Worm (Caenorhabditis elegans): ENCODE data around the gene nhr-158.

Gene nhr-158

ce11 chrV:3870359-3870758, 3.6 kb downstream of the nhr-158 start (continued):
- TF ChIP-seq lir-3 (tag; optimal IDR thresholded peaks at IDR 0.05; ENCODE audit: poor library complexity) (no peak), vab-15 (tag; optimal IDR thresholded peaks at IDR 0.05) (no peak), nhr-12 (tag; optimal IDR thresholded peaks at IDR 0.05) (no peak), grh-1 (GFP tag; IDR thresholded peaks at IDR 0.05) (no peak), jun-1 (tag; optimal IDR thresholded peaks at IDR 0.05) (no peak), lin-35 (GFP tag; optimal IDR thresholded peaks at IDR 0.05) (no peak), irx-1 (tag; optimal IDR thresholded peaks at IDR 0.05) (peak; percentile 22), pax-3 (tag; optimal IDR thresholded peaks at IDR 0.05) (peak; percentile 72), ceh-8 (GFP tag; optimal IDR thresholded peaks at IDR 0.05) (peak; percentile 10), efl-3 (GFP tag; optimal IDR thresholded peaks at IDR 0.05) (no peak), ceh-82 (tag; optimal IDR thresholded peaks at IDR 0.05) (no peak), swsn-7 (tag; optimal IDR thresholded peaks at IDR 0.05) (peak; percentile 63), tbx-2 (tag; optimal IDR thresholded peaks at IDR 0.05) (no peak), unc-62 (GFP tag; optimal IDR thresholded peaks at IDR 0.05) (no peak), lin-14 (GFP tag; optimal IDR thresholded peaks at IDR 0.05) (peak; percentile 37), nhr-11 (tag; optimal IDR thresholded peaks at IDR 0.05) (peak; percentile 76), elt-2 (tag; optimal IDR thresholded peaks at IDR 0.05) (no peak), tlp-1 (tag; optimal IDR thresholded peaks at IDR 0.05) (no peak), hlh-4 (tag; optimal IDR thresholded peaks at IDR 0.05) (peak; percentile 65), dsc-1 (tag; optimal IDR thresholded peaks at IDR 0.05) (peak; percentile 98), mdl-1 (tag; optimal IDR thresholded peaks at IDR 0.05) (no peak), unc-130 (tag; optimal IDR thresholded peaks at IDR 0.05) (no peak), unc-86 (tag; optimal IDR thresholded peaks at IDR 0.05) (no peak), fkh-10 (GFP tag; optimal IDR thresholded peaks at IDR 0.05) (no peak), nhr-237 (tag; optimal IDR thresholded peaks at IDR 0.05) (no peak), nhr-28 (tag; optimal IDR thresholded peaks at IDR 0.05) (no peak), fos-1 (tag; optimal IDR thresholded peaks at IDR 0.05) (peak; percentile 70), ceh-88 (GFP tag; IDR thresholded peaks at IDR 0.05) (no peak), fkh-8 (tag; optimal IDR thresholded peaks at IDR 0.05) (peak; percentile 99), blmp-1 (tag; optimal IDR thresholded peaks at IDR 0.05) (no peak), F16B12.6 (tag; optimal IDR thresholded peaks at IDR 0.05) (no peak), isw-1 (GFP tag; IDR thresholded peaks at IDR 0.05) (no peak), fkh-4 (tag; optimal IDR thresholded peaks at IDR 0.05; ENCODE audit: borderline replicate concordance) (peak; percentile 18), nhr-84 (tag; optimal IDR thresholded peaks at IDR 0.05) (no peak), sup-37 (GFP tag; optimal IDR thresholded peaks at IDR 0.05) (no peak), unc-98 (GFP tag; IDR thresholded peaks at IDR 0.05) (no peak), nhr-71 (tag; optimal IDR thresholded peaks at IDR 0.05) (peak; percentile 91), mep-1 (tag; optimal IDR thresholded peaks at IDR 0.05) (peak; percentile 8), ces-1 (GFP tag; optimal IDR thresholded peaks at IDR 0.05) (no peak), egl-27 (tag; optimal IDR thresholded peaks at IDR 0.05) (no peak)

ce11 chrV:3868905-3869304, 5.0 kb downstream of the nhr-158 start, which contains the start of gene nhr-157:
Gene nhr-157 (minus strand): TSS chrV:3869005.
- TF ChIP-seq nhr-71 (tag; optimal IDR thresholded peaks at IDR 0.05) = no peak
- no peak for TF ChIP-seq F16B12.6 (tag; optimal IDR thresholded peaks at IDR 0.05)
- no peak for TF ChIP-seq rnt-1 (tag; optimal IDR thresholded peaks at IDR 0.05)
- no peak for TF ChIP-seq lir-3 (tag; optimal IDR thresholded peaks at IDR 0.05; ENCODE audit: poor library complexity)
- no peak for TF ChIP-seq unc-62 (GFP tag; optimal IDR thresholded peaks at IDR 0.05)
- peak; percentile 47 for TF ChIP-seq fkh-8 (tag; optimal IDR thresholded peaks at IDR 0.05)
- TF ChIP-seq hpl-2 (GFP tag; optimal IDR thresholded peaks at IDR 0.05) = no peak
- no peak for TF ChIP-seq lin-15B (tag; optimal IDR thresholded peaks at IDR 0.05)
